Worm (Caenorhabditis elegans): Measurements from ENCODE around the gene F09F9.1.

DNA sequence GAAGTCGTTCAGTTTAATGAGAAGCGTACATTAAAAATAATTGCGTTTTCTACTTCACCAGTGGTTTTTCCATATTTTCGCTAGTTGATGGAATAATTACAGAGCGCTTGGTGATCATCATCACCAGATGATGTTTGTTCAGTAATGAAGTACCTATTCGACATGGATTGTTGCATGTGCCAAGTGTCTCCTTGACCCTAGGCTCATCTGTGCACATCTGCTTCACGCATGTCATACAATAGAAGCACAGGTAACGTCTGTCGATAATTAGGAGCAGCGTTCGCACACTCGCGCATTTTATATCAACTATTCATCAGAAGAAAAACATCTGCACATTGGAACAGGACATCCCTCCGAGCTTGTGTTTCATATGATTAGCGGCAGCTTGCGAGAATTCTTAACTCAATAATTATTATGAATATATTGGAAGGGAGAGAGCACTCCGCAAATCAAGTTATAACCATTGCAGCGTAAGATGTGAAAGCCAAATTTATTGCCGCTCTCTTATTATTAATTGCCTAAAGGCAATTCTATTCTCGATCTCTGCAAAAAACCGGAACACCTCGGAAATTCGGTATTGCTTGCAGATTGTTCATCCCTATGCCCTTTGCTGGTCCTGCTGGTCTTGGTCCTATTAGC is 10.2 kb downstream of the F09F9.1 start:
- TF ChIP-seq flt-1 (GFP tag; IDR thresholded peaks at IDR 0.05): no peak
- TF ChIP-seq ztf-29 (GFP tag; IDR thresholded peaks at IDR 0.05): no peak
- TF ChIP-seq med-1 (GFP tag; optimal IDR thresholded peaks at IDR 0.05; ENCODE audit: insufficient read depth): no peak
- TF ChIP-seq T22C8.4 (GFP tag; IDR thresholded peaks at IDR 0.05): no peak
- TF ChIP-seq klf-2 (GFP tag; conservative IDR thresholded peaks at IDR 0.05): no peak
- TF ChIP-seq ref-1 (GFP tag; conservative IDR thresholded peaks at IDR 0.05): no peak
- no peak for TF ChIP-seq ztf-23 (GFP tag; IDR thresholded peaks at IDR 0.05)

All from whole organism, midembryonic.